Worm (Caenorhabditis elegans) whole organism, L2 larva: ENCODE results near the gene dnj-20.
A peak's percentile ranks its signal among the peaks of the same experiment; 100 is the strongest.

Experiments
- C34F6.9 ChIP-seq: fragments of 150-350 bp; optimal IDR thresholded peaks from 2 replicates; lab custom pipeline; 2014; ENCODE audit warnings: missing biosample characterization, missing genetic modification characterization
- F13H6.1 ChIP-seq: sonication (generic microtip); optimal IDR thresholded peaks from 2 replicates; lab custom pipeline; 2016; ENCODE audit warnings: missing genetic modification characterization, missing compliant biosample characterization
- R02D3.7 ChIP-seq: fragments of 150-350 bp; optimal IDR thresholded peaks from 2 replicates; lab custom pipeline; 2014; ENCODE audit warnings: missing biosample characterization, missing genetic modification characterization
- alr-1 ChIP-seq: fragments of 150-350 bp; optimal IDR thresholded peaks from 2 replicates; lab custom pipeline; 2014; ENCODE audit warnings: missing biosample characterization, missing genetic modification characterization
- aly-2 ChIP-seq: fragments of 150-350 bp; optimal IDR thresholded peaks from 2 replicates; lab custom pipeline; 2014; ENCODE audit warnings: missing biosample characterization, missing genetic modification characterization
- blmp-1 ChIP-seq: sonication (generic microtip); optimal IDR thresholded peaks from 2 replicates; lab custom pipeline; 2017; ENCODE audit warnings: missing genetic modification characterization, mild to moderate bottlenecking, missing compliant biosample characterization, antibody characterized with exemption, moderate library complexity; ENCODE audit not compliant: insufficient read depth
- ceh-16 ChIP-seq: fragments of 150-350 bp; optimal IDR thresholded peaks from 2 replicates; lab custom pipeline; 2014; ENCODE audit warnings: missing biosample characterization, missing genetic modification characterization
- ceh-82 ChIP-seq: fragments of 150-350 bp; optimal IDR thresholded peaks from 2 replicates; lab custom pipeline; 2014; ENCODE audit warnings: missing biosample characterization, missing genetic modification characterization
- crh-2 ChIP-seq: sonication (generic microtip); optimal IDR thresholded peaks from 2 replicates; lab custom pipeline; 2017; ENCODE audit warnings: missing biosample characterization, missing genetic modification characterization
- dmd-4 ChIP-seq: sonication (generic microtip); optimal IDR thresholded peaks from 2 replicates; lab custom pipeline; 2017; ENCODE audit warnings: missing biosample characterization, missing genetic modification characterization
- egl-27 ChIP-seq: sonication (generic microtip); optimal IDR thresholded peaks from 3 replicates; lab custom pipeline; 2017; ENCODE audit warnings: missing biosample characterization, missing genetic modification reagents, missing genetic modification characterization
- elt-1 ChIP-seq: fragments of 150-350 bp; optimal IDR thresholded peaks from 2 replicates; lab custom pipeline; 2014; ENCODE audit warnings: missing biosample characterization, missing genetic modification characterization
- elt-3 ChIP-seq: sonication (generic microtip); optimal IDR thresholded peaks from 2 replicates; lab custom pipeline; 2017; ENCODE audit warnings: missing biosample characterization, missing genetic modification characterization
- fos-1 ChIP-seq: fragments of 150-350 bp; optimal IDR thresholded peaks from 2 replicates; lab custom pipeline; 2014; ENCODE audit warnings: missing biosample characterization, missing genetic modification characterization
- gmeb-1 ChIP-seq: fragments of 150-350 bp; optimal IDR thresholded peaks from 2 replicates; lab custom pipeline; 2014; ENCODE audit warnings: missing biosample characterization, missing genetic modification characterization
- lin-13 ChIP-seq: fragments of 150-350 bp; optimal IDR thresholded peaks from 2 replicates; lab custom pipeline; 2014; ENCODE audit warnings: missing biosample characterization, missing genetic modification reagents, missing genetic modification characterization
- lin-39 ChIP-seq: fragments of 150-350 bp; optimal IDR thresholded peaks from 2 replicates; lab custom pipeline; 2014; ENCODE audit warnings: missing biosample characterization, missing genetic modification reagents, missing genetic modification characterization
- lsy-2 ChIP-seq, 2 experiments: fragments of 150-350 bp in 1 of 2; sonication (generic microtip) in 1 of 2; optimal IDR thresholded peaks; 2 replicates each; lab custom pipeline; 2014 to 2017; ENCODE audit warnings: missing biosample characterization in 2 of 2, missing genetic modification characterization in 2 of 2
- mab-5 ChIP-seq: fragments of 150-350 bp; optimal IDR thresholded peaks from 2 replicates; lab custom pipeline; 2014; ENCODE audit warnings: missing biosample characterization, missing genetic modification characterization
- mbf-1 ChIP-seq: sonication (generic microtip); optimal IDR thresholded peaks from 2 replicates; lab custom pipeline; 2017; ENCODE audit warnings: missing biosample characterization, missing genetic modification characterization
- mdl-1 ChIP-seq, 2 experiments: fragments of 150-350 bp in 1 of 2; sonication (generic microtip) in 1 of 2; optimal IDR thresholded peaks; 2 replicates each; lab custom pipeline; 2017; ENCODE audit warnings: missing biosample characterization in 2 of 2, missing genetic modification characterization in 2 of 2
- nhr-10 ChIP-seq: sonication (generic microtip); optimal IDR thresholded peaks from 2 replicates; lab custom pipeline; 2017; ENCODE audit warnings: missing biosample characterization, missing genetic modification characterization
- nhr-11 ChIP-seq: fragments of 150-350 bp; optimal IDR thresholded peaks from 2 replicates; lab custom pipeline; 2014; ENCODE audit warnings: missing biosample characterization, missing genetic modification characterization
- nhr-12 ChIP-seq: fragments of 150-350 bp; optimal IDR thresholded peaks from 2 replicates; lab custom pipeline; 2014; ENCODE audit warnings: missing biosample characterization, missing genetic modification characterization
- nhr-129 ChIP-seq: fragments of 150-350 bp; optimal IDR thresholded peaks from 2 replicates; lab custom pipeline; 2014; ENCODE audit warnings: missing biosample characterization, missing genetic modification characterization
- nhr-21 ChIP-seq: fragments of 150-350 bp; optimal IDR thresholded peaks from 2 replicates; lab custom pipeline; 2014; ENCODE audit warnings: missing biosample characterization, missing genetic modification characterization
- nhr-237 ChIP-seq: fragments of 150-350 bp; optimal IDR thresholded peaks from 2 replicates; lab custom pipeline; 2014; ENCODE audit warnings: missing biosample characterization, missing genetic modification characterization
- nhr-6 ChIP-seq: fragments of 150-350 bp; optimal IDR thresholded peaks from 2 replicates; lab custom pipeline; 2014; ENCODE audit warnings: missing biosample characterization, missing genetic modification characterization
- nhr-77 ChIP-seq: fragments of 150-350 bp; optimal IDR thresholded peaks from 2 replicates; lab custom pipeline; 2014; ENCODE audit warnings: missing biosample characterization, missing genetic modification characterization
- sem-4 ChIP-seq: fragments of 150-350 bp; optimal IDR thresholded peaks from 2 replicates; lab custom pipeline; 2014; ENCODE audit warnings: missing biosample characterization, missing genetic modification reagents, missing genetic modification characterization
- skn-1 ChIP-seq: sonication (generic microtip); optimal IDR thresholded peaks from 2 replicates; lab custom pipeline; 2017; ENCODE audit warnings: missing biosample characterization, missing genetic modification characterization
- sma-3 ChIP-seq: sonication (generic microtip); optimal IDR thresholded peaks from 2 replicates; lab custom pipeline; 2016; ENCODE audit warnings: missing genetic modification reagents, missing genetic modification characterization, missing compliant biosample characterization
- sma-9 ChIP-seq, 2 experiments: fragments of 150-350 bp in 1 of 2; sonication (generic microtip) in 1 of 2; optimal IDR thresholded peaks; 2 replicates each; lab custom pipeline; 2014 to 2016; ENCODE audit warnings: missing genetic modification characterization in 2 of 2, mild to moderate bottlenecking in 1 of 2, missing biosample characterization in 1 of 2, missing compliant biosample characterization in 1 of 2, missing genetic modification reagents in 1 of 2, moderate library complexity in 1 of 2
- snpc-4 ChIP-seq: fragments of 150-350 bp; optimal IDR thresholded peaks from 2 replicates; lab custom pipeline; 2014; ENCODE audit warnings: missing biosample characterization, missing genetic modification characterization
- unc-39 ChIP-seq: fragments of 150-350 bp; optimal IDR thresholded peaks from 2 replicates; lab custom pipeline; 2014; ENCODE audit warnings: missing biosample characterization, missing genetic modification characterization
- unc-55 ChIP-seq: fragments of 150-350 bp; sonication (generic microtip); optimal IDR thresholded peaks from 3 replicates; lab custom pipeline; 2014; ENCODE audit warnings: missing biosample characterization, missing genetic modification reagents, missing genetic modification characterization
- unc-62 ChIP-seq: fragments of 150-350 bp; optimal IDR thresholded peaks from 2 replicates; lab custom pipeline; 2014; ENCODE audit warnings: missing biosample characterization, missing genetic modification reagents, missing genetic modification characterization
- zag-1 ChIP-seq: fragments of 150-350 bp; optimal IDR thresholded peaks from 2 replicates; lab custom pipeline; 2014; ENCODE audit warnings: missing biosample characterization, missing genetic modification characterization
- ztf-1 ChIP-seq: fragments of 200-800 bp; sonication (Bioruptor generic); conservative IDR thresholded peaks from 2 replicates; pipeline ENCODE4 v1.3.6; 2022; ENCODE audit warnings: missing genetic modification characterization, missing compliant biosample characterization
- ztf-11 ChIP-seq: sonication (generic microtip); optimal IDR thresholded peaks from 2 replicates; lab custom pipeline; 2017; ENCODE audit warnings: missing biosample characterization, missing genetic modification characterization

dnj-20 gene

ce11 chrII:9624110-9624695 lies at the start of gene dnj-20, which contains the start of gene ZK1307.8:
TSS of gene dnj-20 (minus strand) at chrII:9624176.
TSS of gene ZK1307.8 (plus strand) at chrII:9624613.
- TF ChIP-seq crh-2 (tag; lab: Kevin White, UChicago), result peak; percentile 79
- peak; percentile 23 for TF ChIP-seq fos-1 (tag; lab: Kevin White, UChicago)
- no peak for TF ChIP-seq lin-39 (tag; lab: Kevin White, UChicago)
- peak; percentile 43 for TF ChIP-seq C34F6.9 (tag; lab: Kevin White, UChicago)
- no peak for TF ChIP-seq mab-5
- TF ChIP-seq aly-2 (tag; lab: Kevin White, UChicago), result no peak
- no peak for TF ChIP-seq sem-4 (tag; lab: Kevin White, UChicago)
- TF ChIP-seq lsy-2 (tag; optimal IDR thresholded peaks at IDR 0.05; lab: Kevin White, UChicago), result peak in 1 of 2 experiments; percentile 55
- no peak for TF ChIP-seq nhr-129 (tag; lab: Kevin White, UChicago)
- TF ChIP-seq skn-1 (tag; lab: Kevin White, UChicago), result no peak
- TF ChIP-seq zag-1 (tag; lab: Kevin White, UChicago), result no peak
- TF ChIP-seq ceh-16 (tag; lab: Kevin White, UChicago), result no peak
- TF ChIP-seq ceh-82 (tag; lab: Kevin White, UChicago), result no peak
- TF ChIP-seq alr-1 (tag; lab: Kevin White, UChicago), result no peak
- TF ChIP-seq nhr-12 (tag; lab: Kevin White, UChicago), result no peak
- TF ChIP-seq elt-3 (tag; lab: Kevin White, UChicago), result no peak
- TF ChIP-seq gmeb-1 (tag; lab: Kevin White, UChicago), result peak; percentile 15
- no peak for TF ChIP-seq egl-27 (tag; lab: Kevin White, UChicago)
- TF ChIP-seq elt-1 (tag; lab: Kevin White, UChicago), result no peak
- TF ChIP-seq F13H6.1 (tag; lab: Kevin White, UChicago), result no peak
- TF ChIP-seq nhr-237 (tag; lab: Kevin White, UChicago), result no peak
- peak; percentile 38 for TF ChIP-seq unc-55 (GFP tag; lab: Kevin White, UChicago)
- no peak for TF ChIP-seq unc-62 (GFP tag; lab: Kevin White, UChicago)
- no peak for TF ChIP-seq sma-9 (GFP tag; optimal IDR thresholded peaks at IDR 0.05; lab: Kevin White, UChicago)
- TF ChIP-seq sma-9 (tag; optimal IDR thresholded peaks at IDR 0.05; lab: Kevin White, UChicago), result no peak
- no peak for TF ChIP-seq snpc-4 (tag; lab: Kevin White, UChicago)
- no peak for TF ChIP-seq ztf-1 (GFP tag; lab: Robert Waterston, UW)
- no peak for TF ChIP-seq mbf-1
- no peak for TF ChIP-seq mdl-1 (tag; optimal IDR thresholded peaks at IDR 0.05; lab: Kevin White, UChicago)
- no peak for TF ChIP-seq unc-39 (tag; lab: Kevin White, UChicago)

- TF ChIP-seq unc-55 (GFP tag; lab: Kevin White, UChicago) (no peak), mab-5 (no peak), alr-1 (tag; lab: Kevin White, UChicago) (no peak), skn-1 (tag; lab: Kevin White, UChicago) (no peak), zag-1 (tag; lab: Kevin White, UChicago) (no peak), nhr-6 (tag; lab: Kevin White, UChicago) (no peak), unc-62 (GFP tag; lab: Kevin White, UChicago) (no peak), nhr-11 (tag; lab: Kevin White, UChicago) (no peak), egl-27 (tag; lab: Kevin White, UChicago) (no peak), F13H6.1 (tag; lab: Kevin White, UChicago) (no peak), dmd-4 (tag; lab: Kevin White, UChicago) (no peak), sem-4 (tag; lab: Kevin White, UChicago) (no peak), nhr-10 (tag; lab: Kevin White, UChicago) (no peak), lin-13 (GFP tag; lab: Kevin White, UChicago) (no peak), C34F6.9 (tag; lab: Kevin White, UChicago) (no peak), snpc-4 (tag; lab: Kevin White, UChicago) (no peak), nhr-77 (tag; lab: Kevin White, UChicago) (no peak)
- TF ChIP-seq, all 48 proteins: peak for 0
Observed at ce11 chrII:9671308-9671707, 47.3 kb upstream of the dnj-20 start, which contains the start of gene ZK1320.7. TSS of gene ZK1320.7 (plus strand) at chrII:9671608.

DNA sequence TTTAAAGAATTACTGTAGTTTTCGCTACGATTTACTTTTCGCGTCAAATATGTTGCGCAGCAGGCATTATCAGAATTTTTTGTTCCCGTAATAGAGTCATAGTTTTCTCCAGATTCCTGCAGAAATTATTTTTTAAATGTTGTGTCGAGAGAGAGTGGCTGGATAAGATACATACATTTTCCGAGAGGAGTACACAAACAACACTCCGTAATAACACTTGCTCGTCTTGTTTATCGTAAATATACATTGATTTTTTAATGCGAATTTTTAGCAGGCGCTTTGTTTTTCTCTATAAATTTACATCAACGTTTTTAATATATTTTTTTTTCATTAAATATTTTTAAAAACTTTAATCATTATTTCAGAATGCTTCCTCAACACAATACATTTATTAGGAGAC lies 45.0 kb upstream of the dnj-20 start, which contains the start of gene taf-8:
TSS of gene taf-8 (plus strand) at position 360 of the 400 bp plus-strand sequence.
- peak; percentile 7 for TF ChIP-seq mab-5
- TF ChIP-seq nhr-129 (tag; lab: Kevin White, UChicago), result peak; percentile 22
- TF ChIP-seq sma-9 (GFP tag; optimal IDR thresholded peaks at IDR 0.05; lab: Kevin White, UChicago), result peak; percentile 49
- no peak for TF ChIP-seq sma-9 (tag; optimal IDR thresholded peaks at IDR 0.05; lab: Kevin White, UChicago)
- peak; percentile 32 for TF ChIP-seq sma-3 (GFP tag; lab: Kevin White, UChicago)
- TF ChIP-seq C34F6.9 (tag; lab: Kevin White, UChicago), result peak; percentile 78
- TF ChIP-seq blmp-1, result no peak
- peak; percentile 67 for TF ChIP-seq crh-2 (tag; lab: Kevin White, UChicago)
- TF ChIP-seq skn-1 (tag; lab: Kevin White, UChicago), result no peak
- TF ChIP-seq lin-13 (GFP tag; lab: Kevin White, UChicago), result peak; percentile 38
- TF ChIP-seq ztf-11 (tag; lab: Kevin White, UChicago), result no peak
- peak; percentile 83 for TF ChIP-seq unc-55 (GFP tag; lab: Kevin White, UChicago)
- peak; percentile 86 for TF ChIP-seq R02D3.7 (tag; lab: Kevin White, UChicago)
- peak; percentile 5 to 85 for TF ChIP-seq lsy-2 (tag; optimal IDR thresholded peaks at IDR 0.05; lab: Kevin White, UChicago)
- no peak for TF ChIP-seq elt-3 (tag; lab: Kevin White, UChicago)
- peak; percentile 26 for TF ChIP-seq nhr-21 (tag; lab: Kevin White, UChicago)
- peak; percentile 63 for TF ChIP-seq gmeb-1 (tag; lab: Kevin White, UChicago)
